Worm (Caenorhabditis elegans) whole organism, early embryonic: ENCODE results near the gene srh-193.
"Not testable (repeated sequence)": the region's sequence is repeated elsewhere in the genome, so short reads cannot be mapped to it uniquely, and the experiment has no call there.

Experiments
- B0310.2 ChIP-seq: sonication (generic microtip); optimal IDR thresholded peaks from 2 replicates; lab custom pipeline; 2016; ENCODE audit warnings: mild to moderate bottlenecking, missing genetic modification characterization, missing compliant biosample characterization
- F13C5.2 ChIP-seq: sonication (generic microtip); optimal IDR thresholded peaks from 2 replicates; lab custom pipeline; 2017; ENCODE audit warnings: mild to moderate bottlenecking, missing genetic modification characterization, inconsistent platforms, missing compliant biosample characterization
- aly-1 ChIP-seq: sonication (generic microtip); optimal IDR thresholded peaks from 2 replicates; lab custom pipeline; 2016; ENCODE audit warnings: missing genetic modification characterization, missing compliant biosample characterization
- ama-1 ChIP-seq: fragments of 150-350 bp; optimal IDR thresholded peaks from 2 replicates; lab custom pipeline; 2014
- ceh-13 ChIP-seq: fragments of 200-800 bp; sonication (Bioruptor generic); optimal IDR thresholded peaks from 2 replicates; lab custom pipeline; 2018; ENCODE audit warnings: mild to moderate bottlenecking, missing genetic modification characterization, missing compliant biosample characterization
- ceh-36 ChIP-seq: sonication (generic microtip); optimal IDR thresholded peaks from 2 replicates; lab custom pipeline; 2016; ENCODE audit warnings: missing genetic modification characterization, inconsistent platforms, missing compliant biosample characterization
- ets-7 ChIP-seq: sonication (generic microtip); optimal IDR thresholded peaks from 2 replicates; lab custom pipeline; 2016; ENCODE audit warnings: missing genotype, missing genetic modification characterization, missing compliant biosample characterization
- flt-1 ChIP-seq: fragments of 200-800 bp; sonication (Bioruptor generic); IDR thresholded peaks from 2 replicates; pipeline ENCODE4 v1.3.6; 2022; ENCODE audit warnings: missing genetic modification characterization, missing compliant biosample characterization
- hmbx-1 ChIP-seq: sonication (generic microtip); optimal IDR thresholded peaks from 2 replicates; lab custom pipeline; 2016; ENCODE audit warnings: mild to moderate bottlenecking, missing genetic modification characterization, missing compliant biosample characterization
- hmg-4 ChIP-seq: fragments of 200-800 bp; sonication (Bioruptor generic); optimal IDR thresholded peaks from 2 replicates; lab custom pipeline; 2018; ENCODE audit warnings: mild to moderate bottlenecking, missing genetic modification characterization, missing compliant biosample characterization
- hnd-1 ChIP-seq: sonication (generic microtip); optimal IDR thresholded peaks from 2 replicates; lab custom pipeline; 2016; ENCODE audit warnings: missing genetic modification characterization, missing compliant biosample characterization
- pes-1 ChIP-seq: fragments of 200-800 bp; sonication (Bioruptor generic); IDR thresholded peaks from 2 replicates; pipeline ENCODE4 v1.3.6; 2022; ENCODE audit warnings: missing genetic modification reagents, missing genetic modification characterization, missing compliant biosample characterization
- scrt-1 ChIP-seq: fragments of 200-800 bp; sonication (Bioruptor generic); IDR thresholded peaks from 2 replicates; pipeline ENCODE4 v1.3.6; 2022; ENCODE audit warnings: missing genetic modification characterization, missing compliant biosample characterization
- sea-1 ChIP-seq: fragments of 200-800 bp; sonication (Bioruptor generic); conservative IDR thresholded peaks from 2 replicates; pipeline ENCODE4 v1.3.6; 2022; ENCODE audit warnings: missing genetic modification characterization, missing compliant biosample characterization
- tbx-11 ChIP-seq: fragments of 200-800 bp; sonication (Bioruptor generic); IDR thresholded peaks from 2 replicates; pipeline ENCODE4 v1.3.6; 2022; ENCODE audit warnings: missing genetic modification characterization, missing compliant biosample characterization
- tbx-37 ChIP-seq: fragments of 200-800 bp; sonication (Bioruptor generic); conservative IDR thresholded peaks from 2 replicates; pipeline ENCODE4 v1.3.6; 2022; ENCODE audit warnings: missing genetic modification reagents, missing genetic modification characterization, missing compliant biosample characterization
- tra-4 ChIP-seq: sonication (generic microtip); optimal IDR thresholded peaks from 2 replicates; lab custom pipeline; 2017; ENCODE audit warnings: missing genetic modification characterization, missing compliant biosample characterization

Gene srh-193

DNA sequence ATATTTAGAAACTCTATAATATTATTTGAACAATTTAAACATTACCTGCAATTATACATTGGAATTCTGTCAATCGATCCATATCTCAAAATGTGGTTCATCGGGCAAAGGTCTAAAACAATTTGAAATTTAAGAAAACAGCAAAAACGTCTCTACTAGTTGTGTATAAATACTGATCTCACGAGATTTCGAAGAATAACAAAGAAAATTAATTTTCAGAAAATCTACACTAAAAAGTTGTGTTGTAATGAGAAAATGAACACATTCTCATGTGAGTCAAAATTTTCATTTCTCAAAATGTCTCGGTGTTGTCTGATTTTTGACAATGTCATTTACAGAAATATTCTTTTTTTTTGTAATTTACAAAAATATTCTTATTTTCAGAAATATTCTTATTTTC is 21.8 kb downstream of the srh-193 start, which contains the start of gene srt-36:
Gene srt-36, minus strand, starts transcription at position 101 of the 400 bp plus-strand sequence.
- not testable (repeated sequence) for TF ChIP-seq aly-1 (tag; lab: Kevin White, UChicago); ama-1 (lab: Kevin White, UChicago); hmg-4

DNA sequence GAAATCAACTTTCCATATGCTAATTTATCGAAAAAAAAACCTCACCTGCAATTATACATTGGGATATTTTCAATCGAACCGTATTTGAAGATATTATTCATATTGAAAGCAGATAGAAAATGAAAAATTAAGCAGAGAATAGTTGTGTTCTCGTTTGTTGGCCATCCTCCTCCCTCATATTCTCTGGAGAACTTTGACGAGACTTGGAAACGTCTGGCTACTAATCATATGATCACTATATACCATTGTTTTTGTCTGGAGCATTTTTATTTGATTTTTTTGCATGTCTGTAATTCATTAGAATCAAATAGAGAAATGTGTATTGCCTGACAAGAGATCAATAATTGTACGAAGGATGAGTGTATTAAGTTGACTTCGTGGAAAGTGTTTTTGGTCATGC is 25.5 kb downstream of the srh-193 start, which contains the start of gene srt-35:
Gene srt-35, minus strand, starts transcription at position 101 of the 400 bp plus-strand sequence.
- TF ChIP-seq aly-1 (tag; lab: Kevin White, UChicago) (no peak), tbx-11 (GFP tag; lab: Robert Waterston, UW) (no peak), ets-7 (tag; lab: Kevin White, UChicago) (no peak), hmbx-1 (no peak), pes-1 (GFP tag; lab: Robert Waterston, UW) (no peak), ceh-36 (no peak), flt-1 (no peak)

DNA sequence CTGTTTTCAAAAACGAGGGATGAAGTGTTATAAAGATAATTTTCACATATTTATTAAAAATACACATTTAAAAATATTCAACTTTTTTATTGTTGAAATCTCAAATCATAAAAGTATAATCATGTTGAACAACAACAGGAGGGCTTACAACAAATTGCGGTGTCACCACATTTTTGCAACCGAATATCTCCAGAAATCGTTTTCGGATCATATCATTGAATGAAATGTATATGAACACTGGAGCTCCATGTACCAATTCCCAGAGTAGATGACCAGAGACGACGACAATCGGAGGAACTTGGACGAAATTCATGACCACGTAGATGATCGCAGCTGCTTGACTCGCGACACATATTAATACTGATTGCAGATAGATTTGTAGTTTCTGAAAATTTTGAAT is 28.6 kb downstream of the srh-193 start:
- no peak for TF ChIP-seq hmg-4
- TF ChIP-seq ets-7 (tag; lab: Kevin White, UChicago), result no peak
- TF ChIP-seq ceh-13, result no peak
- no peak for TF ChIP-seq flt-1
- no peak for TF ChIP-seq ceh-36
- no peak for TF ChIP-seq sea-1 (GFP tag; lab: Robert Waterston, UW)
- TF ChIP-seq ama-1 (lab: Kevin White, UChicago), result no peak
- TF ChIP-seq hmbx-1, result no peak
- no peak for TF ChIP-seq aly-1 (tag; lab: Kevin White, UChicago)
- no peak for TF ChIP-seq scrt-1 (GFP tag; lab: Robert Waterston, UW)
- TF ChIP-seq tbx-11 (GFP tag; lab: Robert Waterston, UW), result no peak
- TF ChIP-seq tra-4 (tag; lab: Kevin White, UChicago), result no peak
- TF ChIP-seq pes-1 (GFP tag; lab: Robert Waterston, UW), result no peak
- no peak for TF ChIP-seq tbx-37

DNA sequence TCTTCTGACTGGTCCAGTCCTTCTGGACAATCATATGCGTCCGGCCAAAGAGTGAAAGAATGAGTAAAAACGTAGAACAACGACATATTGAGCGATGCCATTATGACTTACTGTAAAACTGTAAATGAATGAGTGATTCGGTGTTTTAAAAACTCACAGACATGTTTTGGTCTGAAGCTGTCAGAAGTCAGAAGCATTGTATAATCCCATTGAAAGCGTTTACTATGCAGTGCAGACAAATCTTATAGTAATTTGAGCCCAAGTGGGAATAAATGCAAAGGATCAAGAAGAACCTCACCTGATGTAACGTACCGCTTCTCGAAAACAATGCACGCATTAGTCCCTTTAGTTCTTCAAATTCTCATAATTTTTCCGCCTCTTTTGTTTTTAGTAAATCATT is 29.9 kb downstream of the srh-193 start, which contains the start of gene srt-3:
Gene srt-3, minus strand, starts transcription at position 101 of the 400 bp plus-strand sequence.
- TF ChIP-seq B0310.2 (tag; lab: Kevin White, UChicago) (no peak), sea-1 (GFP tag; lab: Robert Waterston, UW) (no peak), hmg-4 (no peak), ceh-36 (no peak), ceh-13 (no peak), hnd-1 (no peak), tbx-11 (GFP tag; lab: Robert Waterston, UW) (no peak), aly-1 (tag; lab: Kevin White, UChicago) (no peak), ama-1 (lab: Kevin White, UChicago) (no peak)

- TF ChIP-seq scrt-1 (GFP tag; lab: Robert Waterston, UW), result no peak
- TF ChIP-seq ceh-13, result no peak
- TF ChIP-seq tbx-11 (GFP tag; lab: Robert Waterston, UW), result no peak
- TF ChIP-seq pes-1 (GFP tag; lab: Robert Waterston, UW), result no peak
- no peak for TF ChIP-seq F13C5.2
- no peak for TF ChIP-seq hmg-4
- no peak for TF ChIP-seq B0310.2 (tag; lab: Kevin White, UChicago)
- TF ChIP-seq hnd-1, result no peak
- TF ChIP-seq hmbx-1, result no peak
- TF ChIP-seq flt-1, result no peak
- TF ChIP-seq ama-1 (lab: Kevin White, UChicago), result no peak
- no peak for TF ChIP-seq ceh-36
- no peak for TF ChIP-seq sea-1 (GFP tag; lab: Robert Waterston, UW)
- no peak for TF ChIP-seq ets-7 (tag; lab: Kevin White, UChicago)
These were observed 33.5 kb downstream of the srh-193 start, which contains the start of gene srt-14 for ce11 chrV:4256474-4256873. Gene srt-14 (minus strand): TSS chrV:4256574.

ce11 chrV:4250047-4250446 is 39.9 kb downstream of the srh-193 start, which contains the start of gene srt-13:
Gene srt-13 (minus strand): TSS chrV:4250147.
- TF ChIP-seq tbx-37, result no peak
- TF ChIP-seq B0310.2 (tag; lab: Kevin White, UChicago), result no peak
- TF ChIP-seq aly-1 (tag; lab: Kevin White, UChicago), result no peak
- no peak for TF ChIP-seq scrt-1 (GFP tag; lab: Robert Waterston, UW)
- no peak for TF ChIP-seq ceh-36
- TF ChIP-seq hmg-4, result no peak
- TF ChIP-seq hmbx-1, result no peak
- TF ChIP-seq tbx-11 (GFP tag; lab: Robert Waterston, UW), result no peak
- no peak for TF ChIP-seq sea-1 (GFP tag; lab: Robert Waterston, UW)
- no peak for TF ChIP-seq ceh-13
- no peak for TF ChIP-seq ama-1 (lab: Kevin White, UChicago)
- no peak for TF ChIP-seq pes-1 (GFP tag; lab: Robert Waterston, UW)
- TF ChIP-seq flt-1, result no peak
- no peak for TF ChIP-seq hnd-1

DNA sequence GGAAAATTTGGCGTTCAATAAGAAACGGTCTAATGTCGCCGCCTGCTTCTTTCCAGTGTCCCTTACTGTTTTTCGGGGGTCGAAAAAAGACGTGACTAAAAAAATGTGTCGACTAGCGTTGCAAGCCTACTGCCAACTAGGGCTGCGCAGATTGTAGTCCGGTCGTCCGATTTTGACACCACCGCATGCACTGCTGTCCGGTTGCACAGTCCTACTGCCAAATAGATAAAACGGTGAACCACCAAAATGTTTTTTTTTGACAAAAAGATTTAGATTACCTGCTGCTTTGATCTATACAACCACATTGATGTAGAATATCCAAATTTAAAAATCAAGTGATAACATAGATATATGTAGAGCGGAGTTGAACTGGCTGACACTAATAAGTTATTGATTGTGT is 41.6 kb downstream of the srh-193 start:
- TF ChIP-seq ceh-36, result no peak
- no peak for TF ChIP-seq scrt-1 (GFP tag; lab: Robert Waterston, UW)
- no peak for TF ChIP-seq ets-7 (tag; lab: Kevin White, UChicago)
- TF ChIP-seq sea-1 (GFP tag; lab: Robert Waterston, UW), result no peak
- no peak for TF ChIP-seq ceh-13
- no peak for TF ChIP-seq hmg-4

DNA sequence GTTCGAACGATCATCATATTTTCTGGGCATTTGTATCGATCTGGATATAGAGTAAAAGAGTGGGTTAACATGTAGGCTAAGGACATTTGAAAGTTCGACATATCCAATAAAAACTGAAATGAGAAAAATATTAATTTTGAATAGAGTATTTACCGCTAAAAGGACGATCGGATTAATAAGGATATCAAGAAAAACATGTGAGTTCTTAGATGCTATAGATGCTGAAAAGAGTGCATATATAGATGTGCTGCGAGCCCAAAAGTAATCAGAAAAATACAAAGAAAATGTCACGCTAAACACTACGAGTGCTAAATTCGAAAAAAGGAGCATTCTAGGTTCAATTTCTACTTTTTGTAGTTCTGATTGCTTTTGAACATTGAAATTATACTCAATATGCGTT is 47.6 kb downstream of the srh-193 start, which contains the start of gene srt-12:
Gene srt-12, minus strand, starts transcription at position 101 of the 400 bp plus-strand sequence.
- TF ChIP-seq F13C5.2 (no peak), ama-1 (lab: Kevin White, UChicago) (no peak), ets-7 (tag; lab: Kevin White, UChicago) (no peak), B0310.2 (tag; lab: Kevin White, UChicago) (no peak), tbx-37 (no peak), ceh-13 (no peak)

DNA sequence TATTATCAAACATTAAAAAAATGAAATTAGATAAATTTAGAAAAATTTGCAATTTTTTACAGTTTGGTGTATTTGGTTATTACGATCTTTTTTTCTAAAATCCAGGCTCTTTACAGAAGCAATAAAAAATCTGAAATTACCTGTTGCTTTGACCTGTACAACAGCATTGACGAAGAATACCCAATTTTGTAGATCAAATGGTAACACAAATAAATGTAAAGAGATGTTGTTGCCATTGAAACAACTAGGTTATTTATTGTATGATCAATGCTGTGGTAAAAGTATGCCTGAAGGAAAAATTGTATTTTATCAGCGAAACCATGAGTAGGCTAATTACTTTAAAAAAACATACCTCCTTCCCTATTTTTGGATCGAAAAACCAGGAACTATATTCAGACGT is 48.4 kb downstream of the srh-193 start:
- no peak for TF ChIP-seq flt-1
- TF ChIP-seq hnd-1, result no peak
- no peak for TF ChIP-seq pes-1 (GFP tag; lab: Robert Waterston, UW)
- no peak for TF ChIP-seq aly-1 (tag; lab: Kevin White, UChicago)
- TF ChIP-seq tra-4 (tag; lab: Kevin White, UChicago), result no peak
- TF ChIP-seq scrt-1 (GFP tag; lab: Robert Waterston, UW), result no peak
- no peak for TF ChIP-seq tbx-11 (GFP tag; lab: Robert Waterston, UW)
- TF ChIP-seq hmbx-1, result no peak
- no peak for TF ChIP-seq F13C5.2
- TF ChIP-seq tbx-37, result no peak
- no peak for TF ChIP-seq ets-7 (tag; lab: Kevin White, UChicago)
- no peak for TF ChIP-seq B0310.2 (tag; lab: Kevin White, UChicago)
- TF ChIP-seq hmg-4, result no peak
